Worm (Caenorhabditis elegans): Measurements from ENCODE around the gene F12E12.1.

F12E12.1 gene

DNA sequence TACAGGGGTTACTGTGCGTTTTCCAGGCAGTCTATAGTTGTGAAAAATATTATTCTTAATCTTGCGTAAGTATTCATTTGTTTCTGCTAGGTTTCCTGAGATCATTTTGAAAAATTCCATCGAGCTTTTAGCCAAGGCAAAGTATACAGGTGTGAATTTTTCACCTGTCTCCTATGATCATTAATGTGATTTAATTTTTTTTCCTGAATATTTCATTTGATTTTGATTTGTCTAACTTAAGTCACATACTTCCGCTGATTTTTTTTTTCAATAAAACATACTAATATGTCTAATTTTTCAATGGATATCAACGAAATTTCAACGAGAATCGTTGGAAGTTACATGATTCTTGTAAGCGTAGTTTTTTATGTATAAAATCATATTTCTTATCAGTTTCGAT, 36.4 kb upstream of the F12E12.1 start, which contains the start of gene srx-108:
TSS of gene srx-108 (plus strand) at position 301 of the 400 bp plus-strand sequence.
- TF ChIP-seq nhr-25 (tag; optimal IDR thresholded peaks at IDR 0.05) (no peak), nhr-23 (tag; optimal IDR thresholded peaks at IDR 0.05) (no peak), elt-2 (tag; optimal IDR thresholded peaks at IDR 0.05) (no peak), tbx-2 (tag; optimal IDR thresholded peaks at IDR 0.05) (no peak), nhr-76 (tag; optimal IDR thresholded peaks at IDR 0.05) (no peak), elt-1 (tag; optimal IDR thresholded peaks at IDR 0.05) (no peak), ceh-82 (tag; optimal IDR thresholded peaks at IDR 0.05) (no peak), mml-1 (tag; optimal IDR thresholded peaks at IDR 0.05) (no peak), egl-27 (tag; optimal IDR thresholded peaks at IDR 0.05) (no peak), ZK546.5 (tag; optimal IDR thresholded peaks at IDR 0.05) (no peak), eor-1 (tag; optimal IDR thresholded peaks at IDR 0.05) (no peak), jun-1 (tag; optimal IDR thresholded peaks at IDR 0.05) (no peak)

DNA sequence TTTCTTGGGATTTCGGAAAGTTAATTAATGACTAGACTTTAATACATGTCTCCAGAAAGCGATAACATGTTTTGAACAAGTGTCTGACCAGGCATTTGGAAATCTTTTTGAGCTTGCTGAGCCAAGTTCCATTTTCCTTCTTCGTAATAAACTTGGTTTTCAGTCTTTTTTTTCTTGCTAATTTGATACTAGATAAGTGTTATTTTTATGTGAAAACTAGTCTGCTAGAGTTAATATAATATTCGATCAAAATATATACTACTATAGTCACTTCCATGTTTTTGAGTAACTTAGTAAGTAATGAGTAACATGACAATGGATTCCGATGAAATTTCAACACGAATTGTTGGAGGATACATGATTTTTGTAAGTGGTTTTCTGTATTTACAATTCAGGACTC, 32.4 kb upstream of the F12E12.1 start, which contains the start of gene srx-110:
TSS of gene srx-110 (plus strand) at position 301 of the 400 bp plus-strand sequence.
- TF ChIP-seq lsy-12 (tag; optimal IDR thresholded peaks at IDR 0.05) (no peak), tbx-2 (tag; optimal IDR thresholded peaks at IDR 0.05) (no peak), ceh-28 (tag; optimal IDR thresholded peaks at IDR 0.05) (no peak), elt-2 (tag; optimal IDR thresholded peaks at IDR 0.05) (no peak), pqm-1 (tag; optimal IDR thresholded peaks at IDR 0.05) (no peak), nhr-23 (tag; optimal IDR thresholded peaks at IDR 0.05) (no peak), nhr-67 (tag; optimal IDR thresholded peaks at IDR 0.05) (no peak), sea-2 (GFP tag; optimal IDR thresholded peaks at IDR 0.05) (no peak), nhr-11 (tag; optimal IDR thresholded peaks at IDR 0.05) (no peak), nhr-28 (tag; optimal IDR thresholded peaks at IDR 0.05) (no peak), ztf-11 (tag; optimal IDR thresholded peaks at IDR 0.05) (no peak), unc-62 (GFP tag; optimal IDR thresholded peaks at IDR 0.05) (no peak), ceh-9 (tag; optimal IDR thresholded peaks at IDR 0.05) (no peak), eor-1 (tag; optimal IDR thresholded peaks at IDR 0.05) (no peak), daf-12 (tag; optimal IDR thresholded peaks at IDR 0.05) (no peak), elt-3 (tag; optimal IDR thresholded peaks at IDR 0.05) (no peak), egl-5 (tag; optimal IDR thresholded peaks at IDR 0.05) (no peak), ZK546.5 (tag; optimal IDR thresholded peaks at IDR 0.05) (no peak), ama-1 (optimal IDR thresholded peaks at IDR 0.05) (no peak), snpc-4 (tag; optimal IDR thresholded peaks at IDR 0.05) (no peak)

DNA sequence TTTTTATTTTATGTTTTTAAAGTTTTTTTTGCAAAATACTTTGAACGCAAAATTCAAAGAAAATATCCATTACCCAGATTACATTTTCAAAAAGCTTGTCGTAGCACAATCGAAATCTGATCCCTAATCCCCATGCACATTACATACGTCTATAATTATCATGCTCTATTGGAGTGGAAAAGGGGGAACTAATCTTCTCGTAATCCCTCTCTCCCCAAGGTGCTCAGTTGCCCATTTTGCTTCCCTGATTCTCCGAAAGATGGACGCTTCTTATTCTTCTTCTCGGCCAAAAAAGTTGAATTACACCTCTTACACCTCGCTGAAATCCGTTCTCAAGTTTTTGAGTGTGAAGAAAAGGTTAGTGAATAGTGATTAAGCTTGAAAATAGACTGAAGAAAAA, 30.6 kb upstream of the F12E12.1 start, which contains the start of gene fbxc-53:
TSS of gene fbxc-53 (plus strand) at position 245 of the 400 bp plus-strand sequence.
- TF ChIP-seq lin-15B (tag; optimal IDR thresholded peaks at IDR 0.05) (no peak), sea-2 (GFP tag; optimal IDR thresholded peaks at IDR 0.05) (no peak), nhr-12 (tag; optimal IDR thresholded peaks at IDR 0.05) (no peak), fkh-2 (tag; optimal IDR thresholded peaks at IDR 0.05) (no peak), snpc-4 (tag; optimal IDR thresholded peaks at IDR 0.05) (no peak), eor-1 (tag; optimal IDR thresholded peaks at IDR 0.05) (no peak), egl-27 (tag; optimal IDR thresholded peaks at IDR 0.05) (no peak), hmg-11 (tag; optimal IDR thresholded peaks at IDR 0.05) (no peak)

DNA sequence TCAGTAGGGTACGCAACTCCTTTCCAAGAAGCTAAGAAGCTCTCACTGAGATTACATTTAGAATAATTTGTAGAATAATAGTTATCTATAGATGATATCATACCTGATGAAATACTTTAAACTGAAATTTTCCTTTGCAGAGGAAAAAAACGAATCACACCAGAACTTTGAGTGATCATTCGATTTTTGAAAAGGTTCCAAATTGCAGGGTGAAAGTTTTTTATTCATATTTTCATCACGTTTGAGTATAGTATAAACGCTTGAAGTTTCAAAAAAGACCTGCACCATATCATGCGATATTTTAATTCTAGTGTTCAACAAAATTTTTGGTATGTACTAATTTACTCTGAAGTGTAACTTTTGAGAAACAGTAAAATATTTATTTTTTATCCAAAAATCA, 27.1 kb upstream of the F12E12.1 start, which contains the start of gene srh-100:
TSS of gene srh-100 (minus strand) at position 101 of the 400 bp plus-strand sequence.
- TF ChIP-seq zag-1 (tag; optimal IDR thresholded peaks at IDR 0.05), result no peak

DNA sequence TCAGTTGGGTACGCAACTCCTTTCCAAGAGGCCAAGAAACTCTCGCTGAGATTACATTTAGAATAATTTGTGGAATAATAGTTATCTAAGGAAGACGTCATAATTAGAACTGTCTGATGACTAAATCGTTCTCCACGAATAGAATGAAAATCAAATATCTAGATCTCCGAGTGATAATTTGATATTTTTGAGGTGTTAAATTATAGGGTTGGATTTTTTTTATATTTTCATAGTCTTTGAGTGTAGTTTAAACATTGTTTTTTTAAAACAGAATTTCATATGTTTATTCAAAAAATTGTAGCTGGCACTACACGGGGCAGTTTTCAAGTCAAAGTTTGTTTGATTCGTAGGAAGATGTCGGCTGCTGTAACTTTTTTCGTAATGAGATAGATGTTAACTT, 25.2 kb upstream of the F12E12.1 start, which contains the start of gene srh-99:
TSS of gene srh-99 (minus strand) at position 101 of the 400 bp plus-strand sequence.
- no peak for TF ChIP-seq nhr-23 (tag; optimal IDR thresholded peaks at IDR 0.05)

DNA sequence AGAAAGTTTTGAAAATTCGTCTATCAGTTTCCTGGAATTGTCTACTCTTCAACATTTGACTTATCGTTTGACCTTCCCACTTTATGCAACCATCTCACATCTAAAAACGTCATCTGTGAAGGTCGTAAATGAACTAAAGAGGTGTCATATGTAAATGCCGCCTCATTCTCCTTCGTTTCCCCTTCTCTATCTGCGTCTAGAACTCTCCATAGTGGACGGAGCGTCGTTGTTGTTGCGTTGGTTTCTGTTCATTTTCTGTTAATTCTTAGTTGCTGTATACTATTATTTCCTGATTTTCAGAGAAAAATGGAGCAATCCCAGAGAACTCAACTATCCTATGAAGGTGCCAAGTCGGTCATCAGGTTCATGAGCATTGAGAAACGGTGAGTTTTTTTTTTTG, 24.7 kb upstream of the F12E12.1 start, which contains the start of gene fbxc-52:
TSS of gene fbxc-52 (plus strand) at position 301 of the 400 bp plus-strand sequence.
- peak; percentile 45 for TF ChIP-seq nhr-25 (tag; optimal IDR thresholded peaks at IDR 0.05)
- no peak for TF ChIP-seq nhr-23 (tag; optimal IDR thresholded peaks at IDR 0.05)

Data from whole organism, L3 larva.